Fruit fly (Drosophila melanogaster) whole organism, adult: ENCODE data around the gene CG10252.

Source experiments
- CG33017 ChIP-seq: fragments of 200-800 bp; sonication (Bioruptor generic); optimal IDR thresholded peaks from 2 replicates; lab custom pipeline; 2018; ENCODE audit warnings: missing biosample characterization, mild to moderate bottlenecking, missing genetic modification characterization, moderate library complexity
- CG7101 ChIP-seq: fragments of 200-800 bp; sonication (Bioruptor generic); optimal IDR thresholded peaks from 2 replicates; lab custom pipeline; 2018; ENCODE audit warnings: missing biosample characterization, mild to moderate bottlenecking, missing genetic modification characterization, moderate library complexity
- Crg-1 ChIP-seq: fragments of 200-800 bp; sonication (Bioruptor generic); optimal IDR thresholded peaks from 2 replicates; lab custom pipeline; 2016; ENCODE audit warnings: missing biosample characterization, missing genetic modification characterization
- Mnt ChIP-seq: fragments of 200-800 bp; sonication (Bioruptor generic); optimal IDR thresholded peaks from 2 replicates; lab custom pipeline; 2016; ENCODE audit warnings: missing biosample characterization, mild to moderate bottlenecking, missing genetic modification characterization
- ovo ChIP-seq: fragments of 200-800 bp; sonication (Bioruptor generic); optimal IDR thresholded peaks from 2 replicates; lab custom pipeline; 2016; ENCODE audit warnings: missing biosample characterization, missing genetic modification characterization
- pad ChIP-seq: fragments of 200-800 bp; sonication (Bioruptor generic); optimal IDR thresholded peaks from 3 replicates; lab custom pipeline; 2017; ENCODE audit warnings: missing biosample characterization, missing genetic modification characterization, mild to moderate bottlenecking, moderate library complexity, missing genetic modification reagents
- tj ChIP-seq: fragments of 200-800 bp; sonication (Bioruptor generic); optimal IDR thresholded peaks from 3 replicates; lab custom pipeline; 2017; ENCODE audit warnings: missing biosample characterization, mild to moderate bottlenecking, missing genetic modification characterization, moderate library complexity

dm6 chr3R:23682203-23682602 is 13.8 kb downstream of the CG10252 start, which contains the start of gene CG16710:
- TF ChIP-seq ovo (no peak), tj (GFP tag; lab: Kevin White, UChicago) (no peak), pad (GFP tag; lab: Kevin White, UChicago) (no peak), Mnt (no peak), CG33017 (tag; lab: Kevin White, UChicago) (no peak), CG7101 (no peak), Crg-1 (GFP tag; lab: Kevin White, UChicago) (no peak)
